Worm (Caenorhabditis elegans) whole organism, mixed stage, embryonic: ENCODE measurements around the gene R02D5.3.

Experiments used
- bed-3 ChIP-seq: fragments of 200-800 bp; sonication (Bioruptor generic); optimal IDR thresholded peaks from 3 replicates; lab custom pipeline; 2018; ENCODE audit warnings: mild to moderate bottlenecking, missing genetic modification characterization, moderate library complexity, missing compliant biosample characterization
- blmp-1 ChIP-seq: fragments of 150-350 bp; optimal IDR thresholded peaks from 2 replicates; lab custom pipeline; 2014; ENCODE audit warnings: missing biosample characterization, missing genetic modification characterization
- ceh-43 ChIP-seq: fragments of 200-800 bp; sonication (Bioruptor generic); optimal IDR thresholded peaks from 2 replicates; lab custom pipeline; 2018; ENCODE audit warnings: mild to moderate bottlenecking, missing genetic modification characterization, moderate library complexity, missing compliant biosample characterization
- ceh-83 ChIP-seq: fragments of 200-800 bp; sonication (Bioruptor generic); optimal IDR thresholded peaks from 2 replicates; lab custom pipeline; 2018; ENCODE audit warnings: mild to moderate bottlenecking, missing genetic modification characterization, missing compliant biosample characterization
- ces-1 ChIP-seq: fragments of 150-350 bp; optimal IDR thresholded peaks from 2 replicates; lab custom pipeline; 2014; ENCODE audit warnings: missing biosample characterization, missing genetic modification reagents, missing genetic modification characterization
- cnd-1 ChIP-seq: fragments of 200-800 bp; sonication (Bioruptor generic); optimal IDR thresholded peaks from 2 replicates; lab custom pipeline; 2018; ENCODE audit warnings: mild to moderate bottlenecking, missing genetic modification characterization, missing compliant biosample characterization
- drap-1 ChIP-seq: fragments of 200-800 bp; sonication (Bioruptor generic); optimal IDR thresholded peaks from 3 replicates; lab custom pipeline; 2018; ENCODE audit warnings: mild to moderate bottlenecking, missing genetic modification characterization, missing compliant biosample characterization
- elt-1 ChIP-seq: sonication (generic microtip); optimal IDR thresholded peaks from 2 replicates; lab custom pipeline; 2017; ENCODE audit warnings: missing genetic modification characterization, mild to moderate bottlenecking, missing compliant biosample characterization, antibody characterized with exemption, moderate library complexity, borderline replicate concordance; ENCODE audit not compliant: insufficient read depth
- elt-3 ChIP-seq: fragments of 150-350 bp; optimal IDR thresholded peaks from 2 replicates; lab custom pipeline; 2014; ENCODE audit warnings: missing biosample characterization, missing genetic modification characterization
- flh-1 ChIP-seq: fragments of 200-800 bp; sonication (Bioruptor generic); optimal IDR thresholded peaks from 2 replicates; lab custom pipeline; 2018; ENCODE audit warnings: mild to moderate bottlenecking, missing genetic modification characterization, moderate library complexity, missing compliant biosample characterization
- ham-2 ChIP-seq: fragments of 200-800 bp; sonication (Bioruptor generic); optimal IDR thresholded peaks from 2 replicates; lab custom pipeline; 2018; ENCODE audit warnings: mild to moderate bottlenecking, missing genetic modification characterization, missing compliant biosample characterization
- hlh-1 ChIP-seq: fragments of 150-350 bp; optimal IDR thresholded peaks from 2 replicates; lab custom pipeline; 2014; ENCODE audit warnings: missing biosample characterization, missing genetic modification reagents, missing genetic modification characterization
- lin-13 ChIP-seq: fragments of 150-350 bp; optimal IDR thresholded peaks from 2 replicates; lab custom pipeline; 2014; ENCODE audit warnings: missing biosample characterization, missing genetic modification characterization
- lin-32 ChIP-seq: fragments of 200-800 bp; sonication (Bioruptor generic); optimal IDR thresholded peaks from 2 replicates; lab custom pipeline; 2018; ENCODE audit warnings: mild to moderate bottlenecking, missing genetic modification characterization, missing compliant biosample characterization
- lsy-2 ChIP-seq: fragments of 150-350 bp; optimal IDR thresholded peaks from 2 replicates; lab custom pipeline; 2014; ENCODE audit warnings: missing biosample characterization, missing genetic modification characterization
- mab-5 ChIP-seq: fragments of 150-350 bp; optimal IDR thresholded peaks from 2 replicates; lab custom pipeline; 2014; ENCODE audit warnings: missing biosample characterization, missing genetic modification characterization
- mep-1 ChIP-seq: fragments of 150-350 bp; optimal IDR thresholded peaks from 2 replicates; lab custom pipeline; 2017; ENCODE audit warnings: missing biosample characterization, missing genetic modification reagents, missing genetic modification characterization, inconsistent platforms
- mls-2 ChIP-seq: sonication (generic microtip); optimal IDR thresholded peaks from 2 replicates; lab custom pipeline; 2016; ENCODE audit warnings: mild to moderate bottlenecking, missing genetic modification characterization, moderate library complexity, missing compliant biosample characterization
- nhr-12 ChIP-seq: fragments of 150-350 bp; optimal IDR thresholded peaks from 2 replicates; lab custom pipeline; 2014; ENCODE audit warnings: missing biosample characterization, missing genetic modification characterization
- nhr-237 ChIP-seq: fragments of 150-350 bp; optimal IDR thresholded peaks from 2 replicates; lab custom pipeline; 2014; ENCODE audit warnings: missing biosample characterization, missing genetic modification characterization
- nhr-28 ChIP-seq: fragments of 150-350 bp; optimal IDR thresholded peaks from 2 replicates; lab custom pipeline; 2014; ENCODE audit warnings: missing biosample characterization, missing genetic modification characterization
- nhr-76 ChIP-seq: sonication (generic microtip); optimal IDR thresholded peaks from 2 replicates; lab custom pipeline; 2017; ENCODE audit warnings: missing biosample characterization, missing genetic modification characterization
- pha-4 ChIP-seq: fragments of 150-350 bp; optimal IDR thresholded peaks from 2 replicates; lab custom pipeline; 2018; ENCODE audit warnings: missing biosample characterization, missing genetic modification reagents, missing genetic modification characterization
- sem-2 ChIP-seq: fragments of 200-800 bp; sonication (Bioruptor generic); optimal IDR thresholded peaks from 2 replicates; lab custom pipeline; 2018; ENCODE audit warnings: mild to moderate bottlenecking, missing genetic modification characterization, missing compliant biosample characterization
- snpc-4 ChIP-seq: fragments of 150-350 bp; optimal IDR thresholded peaks from 2 replicates; lab custom pipeline; 2014; ENCODE audit warnings: missing biosample characterization, missing genetic modification characterization
- sptf-1 ChIP-seq: sonication (generic microtip); optimal IDR thresholded peaks from 2 replicates; lab custom pipeline; 2017; ENCODE audit warnings: mild to moderate bottlenecking, missing genetic modification characterization, moderate library complexity, missing compliant biosample characterization
- tbx-8 ChIP-seq: fragments of 200-800 bp; sonication (Bioruptor generic); optimal IDR thresholded peaks from 2 replicates; lab custom pipeline; 2018; ENCODE audit warnings: mild to moderate bottlenecking, missing genetic modification characterization, moderate library complexity, missing compliant biosample characterization
- unc-120 ChIP-seq: sonication (generic microtip); optimal IDR thresholded peaks from 2 replicates; lab custom pipeline; 2017; ENCODE audit warnings: missing genetic modification characterization, missing compliant biosample characterization; ENCODE audit not compliant: poor library complexity, severe bottlenecking
- unc-39 ChIP-seq: fragments of 150-350 bp; optimal IDR thresholded peaks from 2 replicates; lab custom pipeline; 2014; ENCODE audit warnings: missing biosample characterization, missing genetic modification characterization
- unc-62 ChIP-seq: fragments of 150-350 bp; optimal IDR thresholded peaks from 2 replicates; lab custom pipeline; 2014; ENCODE audit warnings: missing biosample characterization, missing genetic modification reagents, missing genetic modification characterization
- zip-8 ChIP-seq: fragments of 150-350 bp; optimal IDR thresholded peaks from 2 replicates; lab custom pipeline; 2014; ENCODE audit warnings: missing biosample characterization, missing genetic modification characterization

Gene R02D5.3

ce11 chrV:14484582-14484981 lies 1.6 kb downstream of the R02D5.3 start, which contains the start of gene R02D5.4:
Gene R02D5.4 (minus strand): TSS chrV:14484682.
- TF ChIP-seq ham-2 (GFP tag; lab: Kevin White, UChicago) (no peak), mep-1 (tag; lab: Kevin White, UChicago) (no peak), sem-2 (GFP tag; lab: Kevin White, UChicago) (no peak), elt-1 (tag; lab: Kevin White, UChicago) (no peak), lsy-2 (no peak), unc-62 (GFP tag; lab: Kevin White, UChicago) (no peak), cnd-1 (tag; lab: Kevin White, UChicago) (no peak), pha-4 (tag; lab: Kevin White, UChicago) (no peak), nhr-76 (tag; lab: Kevin White, UChicago) (no peak), bed-3 (GFP tag; lab: Kevin White, UChicago) (no peak)

ce11 chrV:14491097-14491496 lies 8.1 kb downstream of the R02D5.3 start:
- TF ChIP-seq snpc-4 (no peak), drap-1 (GFP tag; lab: Kevin White, UChicago) (peak; percentile 55), lin-13 (tag; lab: Kevin White, UChicago) (no peak), lsy-2 (no peak), ceh-43 (no peak), mls-2 (tag; lab: Kevin White, UChicago) (no peak), lin-32 (GFP tag; lab: Kevin White, UChicago) (no peak), ces-1 (GFP tag; lab: Kevin White, UChicago) (peak; percentile 92), zip-8 (no peak), blmp-1 (tag; lab: Kevin White, UChicago) (no peak), elt-1 (tag; lab: Kevin White, UChicago) (no peak), cnd-1 (tag; lab: Kevin White, UChicago) (no peak), nhr-28 (tag; lab: Kevin White, UChicago) (no peak), ceh-83 (no peak), unc-120 (no peak), sptf-1 (tag; lab: Kevin White, UChicago) (peak; percentile 2), hlh-1 (no peak), nhr-12 (tag; lab: Kevin White, UChicago) (no peak), elt-3 (tag; lab: Kevin White, UChicago) (no peak), sem-2 (GFP tag; lab: Kevin White, UChicago) (no peak), flh-1 (GFP tag; lab: Kevin White, UChicago) (no peak), mab-5 (tag; lab: Kevin White, UChicago) (no peak), pha-4 (tag; lab: Kevin White, UChicago) (no peak), unc-62 (GFP tag; lab: Kevin White, UChicago) (no peak), ham-2 (GFP tag; lab: Kevin White, UChicago) (no peak), unc-39 (tag; lab: Kevin White, UChicago) (no peak)

ce11 chrV:14493665-14494064 lies 10.7 kb downstream of the R02D5.3 start:
- TF ChIP-seq sem-2 (GFP tag; lab: Kevin White, UChicago), result no peak
- TF ChIP-seq nhr-12 (tag; lab: Kevin White, UChicago), result no peak
- no peak for TF ChIP-seq zip-8
- no peak for TF ChIP-seq nhr-237 (tag; lab: Kevin White, UChicago)
- no peak for TF ChIP-seq pha-4 (tag; lab: Kevin White, UChicago)
- no peak for TF ChIP-seq elt-1 (tag; lab: Kevin White, UChicago)
- no peak for TF ChIP-seq drap-1 (GFP tag; lab: Kevin White, UChicago)
- TF ChIP-seq tbx-8, result no peak
- no peak for TF ChIP-seq elt-3 (tag; lab: Kevin White, UChicago)
- no peak for TF ChIP-seq flh-1 (GFP tag; lab: Kevin White, UChicago)
- TF ChIP-seq bed-3 (GFP tag; lab: Kevin White, UChicago), result no peak
- no peak for TF ChIP-seq cnd-1 (tag; lab: Kevin White, UChicago)
- TF ChIP-seq mab-5 (tag; lab: Kevin White, UChicago), result no peak
- no peak for TF ChIP-seq unc-120
- no peak for TF ChIP-seq ces-1 (GFP tag; lab: Kevin White, UChicago)
- no peak for TF ChIP-seq nhr-76 (tag; lab: Kevin White, UChicago)
- TF ChIP-seq hlh-1, result no peak
- no peak for TF ChIP-seq lin-13 (tag; lab: Kevin White, UChicago)
- TF ChIP-seq lsy-2, result no peak
- TF ChIP-seq, all 35 proteins: peak for 0

- TF ChIP-seq blmp-1 (tag; lab: Kevin White, UChicago), result peak; percentile 89
- TF ChIP-seq elt-1 (tag; lab: Kevin White, UChicago), result peak; percentile 25
- no peak for TF ChIP-seq unc-120
- no peak for TF ChIP-seq tbx-8
These were observed 12.5 kb downstream of the R02D5.3 start for ce11 chrV:14495493-14495892.
